Worm (Caenorhabditis elegans): Measurements from ENCODE around the gene sax-7.

DNA sequence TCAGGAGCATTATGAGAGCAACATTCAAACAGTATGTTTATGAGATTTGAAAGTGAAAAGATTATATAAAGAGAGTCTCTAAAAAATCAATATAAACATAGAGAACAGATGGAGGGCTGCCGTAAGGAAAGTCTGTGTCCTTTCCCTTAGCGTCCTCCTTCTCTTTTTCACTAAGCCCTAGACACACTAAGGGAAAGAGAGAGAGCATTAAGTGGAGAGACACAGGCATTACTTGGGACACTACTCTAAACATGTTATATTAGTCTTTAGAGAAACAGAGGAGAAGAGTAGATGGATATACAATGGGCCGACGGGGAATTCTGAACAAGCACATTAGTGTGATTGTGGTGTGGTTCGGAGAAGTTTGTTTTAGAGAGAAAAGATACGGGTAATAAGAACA lies 33.9 kb downstream of the sax-7 start:
- TF ChIP-seq cog-1 (tag; optimal IDR thresholded peaks at IDR 0.05), result no peak
- no peak for TF ChIP-seq ref-1 (GFP tag; conservative IDR thresholded peaks at IDR 0.05)
- no peak for TF ChIP-seq med-1 (GFP tag; optimal IDR thresholded peaks at IDR 0.05; ENCODE audit: insufficient read depth)
- no peak for TF ChIP-seq tab-1 (GFP tag; IDR thresholded peaks at IDR 0.05)
- TF ChIP-seq ztf-23 (GFP tag; IDR thresholded peaks at IDR 0.05), result no peak
- no peak for TF ChIP-seq flt-1 (GFP tag; IDR thresholded peaks at IDR 0.05)
- TF ChIP-seq klf-2 (GFP tag; conservative IDR thresholded peaks at IDR 0.05), result no peak
